Worm (Caenorhabditis elegans) whole organism, L2 larva: ENCODE results near the gene best-5.
A peak's percentile ranks its signal among the peaks of the same experiment; 100 is the strongest.

Experiments
- C34F6.9 ChIP-seq: fragments of 150-350 bp; optimal IDR thresholded peaks from 2 replicates; lab custom pipeline; 2014; ENCODE audit warnings: missing biosample characterization, missing genetic modification characterization
- F13H6.1 ChIP-seq: sonication (generic microtip); optimal IDR thresholded peaks from 2 replicates; lab custom pipeline; 2016; ENCODE audit warnings: missing genetic modification characterization, missing compliant biosample characterization
- R02D3.7 ChIP-seq: fragments of 150-350 bp; optimal IDR thresholded peaks from 2 replicates; lab custom pipeline; 2014; ENCODE audit warnings: missing biosample characterization, missing genetic modification characterization
- Y55F3AM.14 ChIP-seq: fragments of 200-800 bp; sonication (Bioruptor generic); optimal IDR thresholded peaks from 2 replicates; lab custom pipeline; 2018; ENCODE audit warnings: mild to moderate bottlenecking, missing genetic modification characterization, missing compliant biosample characterization
- ZK546.5 ChIP-seq: sonication (generic microtip); optimal IDR thresholded peaks from 2 replicates; lab custom pipeline; 2017; ENCODE audit warnings: missing biosample characterization, missing genetic modification characterization
- alr-1 ChIP-seq: fragments of 150-350 bp; optimal IDR thresholded peaks from 2 replicates; lab custom pipeline; 2014; ENCODE audit warnings: missing biosample characterization, missing genetic modification characterization
- aly-2 ChIP-seq: fragments of 150-350 bp; optimal IDR thresholded peaks from 2 replicates; lab custom pipeline; 2014; ENCODE audit warnings: missing biosample characterization, missing genetic modification characterization
- ama-1 ChIP-seq: fragments of 150-350 bp; optimal IDR thresholded peaks from 2 replicates; lab custom pipeline; 2018; ENCODE audit warnings: inconsistent platforms
- blmp-1 ChIP-seq: sonication (generic microtip); optimal IDR thresholded peaks from 2 replicates; lab custom pipeline; 2017; ENCODE audit warnings: missing genetic modification characterization, mild to moderate bottlenecking, missing compliant biosample characterization, antibody characterized with exemption, moderate library complexity; ENCODE audit not compliant: insufficient read depth
- ceh-16 ChIP-seq: fragments of 150-350 bp; optimal IDR thresholded peaks from 2 replicates; lab custom pipeline; 2014; ENCODE audit warnings: missing biosample characterization, missing genetic modification characterization
- ceh-82 ChIP-seq: fragments of 150-350 bp; optimal IDR thresholded peaks from 2 replicates; lab custom pipeline; 2014; ENCODE audit warnings: missing biosample characterization, missing genetic modification characterization
- crh-2 ChIP-seq: sonication (generic microtip); optimal IDR thresholded peaks from 2 replicates; lab custom pipeline; 2017; ENCODE audit warnings: missing biosample characterization, missing genetic modification characterization
- dmd-4 ChIP-seq: sonication (generic microtip); optimal IDR thresholded peaks from 2 replicates; lab custom pipeline; 2017; ENCODE audit warnings: missing biosample characterization, missing genetic modification characterization
- egl-27 ChIP-seq: sonication (generic microtip); optimal IDR thresholded peaks from 3 replicates; lab custom pipeline; 2017; ENCODE audit warnings: missing biosample characterization, missing genetic modification reagents, missing genetic modification characterization
- elt-1 ChIP-seq: fragments of 150-350 bp; optimal IDR thresholded peaks from 2 replicates; lab custom pipeline; 2014; ENCODE audit warnings: missing biosample characterization, missing genetic modification characterization
- elt-3 ChIP-seq: sonication (generic microtip); optimal IDR thresholded peaks from 2 replicates; lab custom pipeline; 2017; ENCODE audit warnings: missing biosample characterization, missing genetic modification characterization
- fos-1 ChIP-seq: fragments of 150-350 bp; optimal IDR thresholded peaks from 2 replicates; lab custom pipeline; 2014; ENCODE audit warnings: missing biosample characterization, missing genetic modification characterization
- gmeb-1 ChIP-seq: fragments of 150-350 bp; optimal IDR thresholded peaks from 2 replicates; lab custom pipeline; 2014; ENCODE audit warnings: missing biosample characterization, missing genetic modification characterization
- lin-11 ChIP-seq: fragments of 150-350 bp; sonication (generic microtip); optimal IDR thresholded peaks from 2 replicates; lab custom pipeline; 2014; ENCODE audit warnings: missing biosample characterization, missing genetic modification characterization, inconsistent platforms, mixed read lengths
- lin-13 ChIP-seq: fragments of 150-350 bp; optimal IDR thresholded peaks from 2 replicates; lab custom pipeline; 2014; ENCODE audit warnings: missing biosample characterization, missing genetic modification reagents, missing genetic modification characterization
- lin-39 ChIP-seq: fragments of 150-350 bp; optimal IDR thresholded peaks from 2 replicates; lab custom pipeline; 2014; ENCODE audit warnings: missing biosample characterization, missing genetic modification reagents, missing genetic modification characterization
- lsy-2 ChIP-seq, 2 experiments: fragments of 150-350 bp in 1 of 2; sonication (generic microtip) in 1 of 2; optimal IDR thresholded peaks; 2 replicates each; lab custom pipeline; 2014 to 2017; ENCODE audit warnings: missing biosample characterization in 2 of 2, missing genetic modification characterization in 2 of 2
- mab-5 ChIP-seq: fragments of 150-350 bp; optimal IDR thresholded peaks from 2 replicates; lab custom pipeline; 2014; ENCODE audit warnings: missing biosample characterization, missing genetic modification characterization
- mbf-1 ChIP-seq: sonication (generic microtip); optimal IDR thresholded peaks from 2 replicates; lab custom pipeline; 2017; ENCODE audit warnings: missing biosample characterization, missing genetic modification characterization
- mdl-1 ChIP-seq, 2 experiments: fragments of 150-350 bp in 1 of 2; sonication (generic microtip) in 1 of 2; optimal IDR thresholded peaks; 2 replicates each; lab custom pipeline; 2017; ENCODE audit warnings: missing biosample characterization in 2 of 2, missing genetic modification characterization in 2 of 2
- nhr-10 ChIP-seq: sonication (generic microtip); optimal IDR thresholded peaks from 2 replicates; lab custom pipeline; 2017; ENCODE audit warnings: missing biosample characterization, missing genetic modification characterization
- nhr-11 ChIP-seq: fragments of 150-350 bp; optimal IDR thresholded peaks from 2 replicates; lab custom pipeline; 2014; ENCODE audit warnings: missing biosample characterization, missing genetic modification characterization
- nhr-12 ChIP-seq: fragments of 150-350 bp; optimal IDR thresholded peaks from 2 replicates; lab custom pipeline; 2014; ENCODE audit warnings: missing biosample characterization, missing genetic modification characterization
- nhr-129 ChIP-seq: fragments of 150-350 bp; optimal IDR thresholded peaks from 2 replicates; lab custom pipeline; 2014; ENCODE audit warnings: missing biosample characterization, missing genetic modification characterization
- nhr-21 ChIP-seq: fragments of 150-350 bp; optimal IDR thresholded peaks from 2 replicates; lab custom pipeline; 2014; ENCODE audit warnings: missing biosample characterization, missing genetic modification characterization
- nhr-23 ChIP-seq: fragments of 150-350 bp; optimal IDR thresholded peaks from 2 replicates; lab custom pipeline; 2014; ENCODE audit warnings: missing biosample characterization, missing genetic modification reagents, missing genetic modification characterization
- nhr-237 ChIP-seq: fragments of 150-350 bp; optimal IDR thresholded peaks from 2 replicates; lab custom pipeline; 2014; ENCODE audit warnings: missing biosample characterization, missing genetic modification characterization
- nhr-25 ChIP-seq: fragments of 150-350 bp; sonication (generic microtip); optimal IDR thresholded peaks from 3 replicates; lab custom pipeline; 2014; ENCODE audit warnings: missing biosample characterization, missing genetic modification characterization
- nhr-6 ChIP-seq: fragments of 150-350 bp; optimal IDR thresholded peaks from 2 replicates; lab custom pipeline; 2014; ENCODE audit warnings: missing biosample characterization, missing genetic modification characterization
- nhr-77 ChIP-seq: fragments of 150-350 bp; optimal IDR thresholded peaks from 2 replicates; lab custom pipeline; 2014; ENCODE audit warnings: missing biosample characterization, missing genetic modification characterization
- peb-1 ChIP-seq: fragments of 150-350 bp; optimal IDR thresholded peaks from 2 replicates; lab custom pipeline; 2014; ENCODE audit warnings: missing biosample characterization, missing genetic modification characterization
- sem-4 ChIP-seq: fragments of 150-350 bp; optimal IDR thresholded peaks from 2 replicates; lab custom pipeline; 2014; ENCODE audit warnings: missing biosample characterization, missing genetic modification reagents, missing genetic modification characterization
- skn-1 ChIP-seq: sonication (generic microtip); optimal IDR thresholded peaks from 2 replicates; lab custom pipeline; 2017; ENCODE audit warnings: missing biosample characterization, missing genetic modification characterization
- sma-3 ChIP-seq: sonication (generic microtip); optimal IDR thresholded peaks from 2 replicates; lab custom pipeline; 2016; ENCODE audit warnings: missing genetic modification reagents, missing genetic modification characterization, missing compliant biosample characterization
- sma-9 ChIP-seq, 2 experiments: fragments of 150-350 bp in 1 of 2; sonication (generic microtip) in 1 of 2; optimal IDR thresholded peaks; 2 replicates each; lab custom pipeline; 2014 to 2016; ENCODE audit warnings: missing genetic modification characterization in 2 of 2, mild to moderate bottlenecking in 1 of 2, missing biosample characterization in 1 of 2, missing compliant biosample characterization in 1 of 2, missing genetic modification reagents in 1 of 2, moderate library complexity in 1 of 2
- snpc-4 ChIP-seq: fragments of 150-350 bp; optimal IDR thresholded peaks from 2 replicates; lab custom pipeline; 2014; ENCODE audit warnings: missing biosample characterization, missing genetic modification characterization
- unc-39 ChIP-seq: fragments of 150-350 bp; optimal IDR thresholded peaks from 2 replicates; lab custom pipeline; 2014; ENCODE audit warnings: missing biosample characterization, missing genetic modification characterization
- unc-55 ChIP-seq: fragments of 150-350 bp; sonication (generic microtip); optimal IDR thresholded peaks from 3 replicates; lab custom pipeline; 2014; ENCODE audit warnings: missing biosample characterization, missing genetic modification reagents, missing genetic modification characterization
- unc-62 ChIP-seq: fragments of 150-350 bp; optimal IDR thresholded peaks from 2 replicates; lab custom pipeline; 2014; ENCODE audit warnings: missing biosample characterization, missing genetic modification reagents, missing genetic modification characterization
- zag-1 ChIP-seq: fragments of 150-350 bp; optimal IDR thresholded peaks from 2 replicates; lab custom pipeline; 2014; ENCODE audit warnings: missing biosample characterization, missing genetic modification characterization
- ztf-1 ChIP-seq: fragments of 200-800 bp; sonication (Bioruptor generic); conservative IDR thresholded peaks from 2 replicates; pipeline ENCODE4 v1.3.6; 2022; ENCODE audit warnings: missing genetic modification characterization, missing compliant biosample characterization
- ztf-11 ChIP-seq: sonication (generic microtip); optimal IDR thresholded peaks from 2 replicates; lab custom pipeline; 2017; ENCODE audit warnings: missing biosample characterization, missing genetic modification characterization
- ztf-4 ChIP-seq: fragments of 150-350 bp; optimal IDR thresholded peaks from 2 replicates; lab custom pipeline; 2014; ENCODE audit warnings: missing biosample characterization, missing genetic modification characterization

The best-5 gene

DNA sequence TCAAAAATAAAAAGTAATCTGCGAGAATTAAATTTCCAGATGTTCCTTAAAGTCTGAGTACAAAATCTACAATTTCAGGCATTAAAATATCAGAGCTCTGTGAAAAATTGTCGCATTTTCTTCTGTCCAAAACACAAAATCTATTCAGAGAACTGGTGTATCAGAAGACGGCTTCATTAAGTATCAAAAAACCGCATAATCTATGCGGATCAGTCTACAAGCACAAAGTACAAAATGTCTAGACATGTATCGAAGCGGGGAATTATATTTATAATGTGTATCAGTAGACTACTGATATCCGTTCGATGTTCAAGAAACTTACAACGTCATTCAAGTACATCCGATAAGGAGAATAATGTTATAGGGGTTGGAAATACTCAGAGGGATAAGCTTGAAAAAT, 20.5 kb downstream of the best-5 start:
- TF ChIP-seq nhr-237 (no peak), nhr-6 (tag; lab: Kevin White, UChicago) (no peak), Y55F3AM.14 (no peak), aly-2 (tag; lab: Kevin White, UChicago) (no peak), F13H6.1 (no peak), ceh-16 (tag; lab: Kevin White, UChicago) (no peak), egl-27 (tag; lab: Kevin White, UChicago) (no peak), sma-9 (GFP tag; optimal IDR thresholded peaks at IDR 0.05; lab: Kevin White, UChicago) (no peak), sma-9 (tag; optimal IDR thresholded peaks at IDR 0.05; lab: Kevin White, UChicago) (no peak)

DNA sequence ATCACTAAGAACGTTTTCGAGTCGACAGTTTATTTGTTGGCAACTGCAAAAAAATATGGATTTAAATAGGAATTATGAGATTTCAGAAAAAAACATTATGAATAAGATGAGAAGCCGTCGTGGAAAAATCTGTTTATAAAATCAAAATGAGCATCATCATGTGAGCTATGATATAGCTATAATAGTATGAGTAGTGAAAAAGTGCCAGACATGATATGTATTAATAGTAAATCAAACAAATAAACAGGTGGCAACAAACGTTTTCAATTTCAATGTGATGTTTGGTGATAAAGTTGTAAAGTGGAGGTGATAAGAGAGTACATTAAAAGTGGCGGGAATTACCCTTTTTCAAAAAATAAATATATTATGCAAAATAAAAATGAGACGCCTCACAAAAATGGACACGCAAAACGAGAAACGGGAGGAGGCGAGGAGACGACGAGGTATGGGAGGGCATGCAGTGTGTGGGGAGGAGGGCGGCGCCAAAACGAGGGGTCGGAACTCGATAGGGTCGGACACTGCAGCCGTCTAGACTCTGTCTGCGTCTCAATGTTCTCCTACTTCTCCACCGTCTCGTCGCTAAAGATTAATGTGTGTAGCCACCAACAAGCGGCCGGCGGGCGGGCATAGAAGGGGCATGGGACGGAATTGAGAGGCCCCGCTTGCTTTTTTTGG, 22.3 kb downstream of the best-5 start, which contains the start of gene C07A9.9:
Gene C07A9.9 (minus strand): TSS at position 51 of the 675 bp plus-strand sequence.
- TF ChIP-seq alr-1 (tag; lab: Kevin White, UChicago) (no peak), skn-1 (peak; percentile 18), ZK546.5 (tag; lab: Kevin White, UChicago) (peak; percentile 9), C34F6.9 (peak; percentile 69), R02D3.7 (no peak), fos-1 (tag; lab: Kevin White, UChicago) (peak; percentile 60), nhr-77 (tag; lab: Kevin White, UChicago) (no peak), nhr-129 (peak; percentile 80), nhr-12 (tag; lab: Kevin White, UChicago) (no peak), mdl-1 (tag; optimal IDR thresholded peaks at IDR 0.05; lab: Kevin White, UChicago) (peak; percentile 33 to 55), gmeb-1 (tag; lab: Kevin White, UChicago) (peak; percentile 41), unc-55 (GFP tag; lab: Kevin White, UChicago) (peak; percentile 54), sma-9 (GFP tag; optimal IDR thresholded peaks at IDR 0.05; lab: Kevin White, UChicago) (peak; percentile 75), sma-9 (tag; optimal IDR thresholded peaks at IDR 0.05; lab: Kevin White, UChicago) (no peak), blmp-1 (tag; lab: Kevin White, UChicago) (peak; percentile 68), elt-3 (tag; lab: Kevin White, UChicago) (no peak), ztf-11 (tag; lab: Kevin White, UChicago) (no peak), sem-4 (tag; lab: Kevin White, UChicago) (peak; percentile 13), unc-62 (GFP tag; lab: Kevin White, UChicago) (no peak), ceh-16 (tag; lab: Kevin White, UChicago) (peak; percentile 54), mbf-1 (no peak), ceh-82 (tag; lab: Kevin White, UChicago) (no peak), snpc-4 (tag; lab: Kevin White, UChicago) (peak; percentile 52), crh-2 (tag; lab: Kevin White, UChicago) (peak; percentile 51), zag-1 (tag; lab: Kevin White, UChicago) (peak; percentile 88), aly-2 (tag; lab: Kevin White, UChicago) (no peak), unc-39 (tag; lab: Kevin White, UChicago) (no peak), F13H6.1 (peak; percentile 84), peb-1 (tag; lab: Kevin White, UChicago) (no peak), nhr-25 (tag; lab: Kevin White, UChicago) (peak; percentile 61), nhr-11 (tag; lab: Kevin White, UChicago) (no peak), lin-13 (GFP tag; lab: Kevin White, UChicago) (peak; percentile 29), elt-1 (tag; lab: Kevin White, UChicago) (no peak), Y55F3AM.14 (peak; percentile 41), nhr-6 (tag; lab: Kevin White, UChicago) (no peak), egl-27 (tag; lab: Kevin White, UChicago) (peak; percentile 79), nhr-10 (no peak), lin-39 (tag; lab: Kevin White, UChicago) (no peak), ama-1 (lab: Kevin White, UChicago) (no peak), ztf-4 (no peak), mab-5 (peak; percentile 36), nhr-21 (tag; lab: Kevin White, UChicago) (peak; percentile 73), nhr-237 (peak; percentile 10), nhr-23 (no peak), ztf-1 (no peak), lin-11 (peak; percentile 43), dmd-4 (tag; lab: Kevin White, UChicago) (no peak), sma-3 (peak; percentile 51), lsy-2 (tag; optimal IDR thresholded peaks at IDR 0.05; lab: Kevin White, UChicago) (peak; percentile 26 to 54)
